Fruit fly (Drosophila melanogaster) whole organism: ENCODE data around the gene Wdfy2.

Source experiments
- Dll ChIP-seq: fragments of >200 bp; optimal IDR thresholded peaks from 2 replicates; lab custom pipeline; 2017
- EcR ChIP-seq, 2 experiments: fragments of >200 bp; optimal IDR thresholded peaks; 2 replicates each; lab custom pipeline; 2017; ENCODE audit warnings: missing biosample characterization in 2 of 2, missing genetic modification characterization in 2 of 2, missing genetic modification reagents in 2 of 2
- pan ChIP-seq: fragments of >200 bp; optimal IDR thresholded peaks from 2 replicates; lab custom pipeline; 2017
- psq ChIP-seq: fragments of >200 bp; optimal IDR thresholded peaks from 2 replicates; lab custom pipeline; 2017

DNA sequence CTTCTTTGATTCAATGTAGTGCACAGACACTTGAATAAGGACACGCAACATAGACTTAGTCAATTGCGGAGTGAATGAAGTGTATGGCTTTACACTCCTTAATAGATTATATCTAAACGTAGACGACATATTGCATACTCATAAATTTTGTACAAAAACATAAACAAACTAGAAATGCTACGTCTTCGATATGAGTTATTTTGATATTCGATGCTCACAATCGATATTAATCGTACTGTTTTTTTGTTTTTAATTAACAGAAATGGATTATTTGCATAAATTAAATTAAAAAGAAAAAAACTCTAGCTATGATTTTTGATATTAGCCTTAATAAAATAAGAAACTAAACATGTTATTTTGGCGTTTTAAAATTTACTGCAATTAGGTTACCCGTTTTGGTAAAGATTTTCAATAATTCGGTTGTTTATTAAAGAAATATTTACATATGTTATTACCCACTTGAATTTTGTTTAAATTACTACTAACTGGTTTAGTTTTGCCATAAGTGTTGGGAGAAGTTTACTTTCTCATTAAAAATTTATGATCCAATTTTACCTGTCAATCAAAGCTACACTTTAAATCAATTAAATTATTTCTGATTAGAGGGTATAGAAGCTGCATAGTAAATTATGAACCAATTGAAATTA lies 18.0 kb upstream of the Wdfy2 start, which contains the start of the genes CG17768, LSm-4 and Ir31a:
- TF ChIP-seq psq (lab: Kevin White, UChicago) (no peak), pan (no peak), EcR (GFP tag; optimal IDR thresholded peaks at IDR 0.05; lab: Kevin White, UChicago) (no peak), Dll (lab: Kevin White, UChicago) (no peak)
